Fruit fly (Drosophila melanogaster) whole organism, adult: Measurements from ENCODE around the gene AOX1.

Source experiments
- CG12768 ChIP-seq: fragments of 200-800 bp; sonication (Bioruptor generic); optimal IDR thresholded peaks from 2 replicates; lab custom pipeline; 2017; ENCODE audit warnings: missing biosample characterization, missing genetic modification characterization, mild to moderate bottlenecking, moderate library complexity, missing genetic modification reagents
- CG14711 ChIP-seq: fragments of 200-800 bp; sonication (Bioruptor generic); optimal IDR thresholded peaks from 2 replicates; lab custom pipeline; 2018; ENCODE audit warnings: missing biosample characterization, mild to moderate bottlenecking, missing genetic modification characterization, moderate library complexity
- CG1620 ChIP-seq: fragments of 200-800 bp; sonication (Bioruptor generic); optimal IDR thresholded peaks from 2 replicates; lab custom pipeline; 2016; ENCODE audit warnings: missing biosample characterization, missing genetic modification characterization
- CG33017 ChIP-seq: fragments of 200-800 bp; sonication (Bioruptor generic); optimal IDR thresholded peaks from 2 replicates; lab custom pipeline; 2018; ENCODE audit warnings: missing biosample characterization, mild to moderate bottlenecking, missing genetic modification characterization, moderate library complexity
- CG5204 ChIP-seq: fragments of 200-800 bp; sonication (Bioruptor generic); optimal IDR thresholded peaks from 2 replicates; lab custom pipeline; 2016; ENCODE audit warnings: missing biosample characterization, missing genetic modification characterization
- CG7045 ChIP-seq: fragments of 200-800 bp; sonication (Bioruptor generic); optimal IDR thresholded peaks from 2 replicates; lab custom pipeline; 2017; ENCODE audit warnings: missing biosample characterization, mild to moderate bottlenecking, missing genetic modification characterization
- CG7101 ChIP-seq: fragments of 200-800 bp; sonication (Bioruptor generic); optimal IDR thresholded peaks from 2 replicates; lab custom pipeline; 2018; ENCODE audit warnings: missing biosample characterization, mild to moderate bottlenecking, missing genetic modification characterization, moderate library complexity
- Clk ChIP-seq: fragments of 200-800 bp; sonication (Bioruptor generic); optimal IDR thresholded peaks from 2 replicates; lab custom pipeline; 2017; ENCODE audit warnings: missing biosample characterization, missing genetic modification characterization
- Crg-1 ChIP-seq: fragments of 200-800 bp; sonication (Bioruptor generic); optimal IDR thresholded peaks from 2 replicates; lab custom pipeline; 2016; ENCODE audit warnings: missing biosample characterization, missing genetic modification characterization
- Hr96 ChIP-seq: fragments of 200-800 bp; sonication (Bioruptor generic); optimal IDR thresholded peaks from 2 replicates; lab custom pipeline; 2016; ENCODE audit warnings: missing biosample characterization, missing genetic modification characterization
- Mnt ChIP-seq: fragments of 200-800 bp; sonication (Bioruptor generic); optimal IDR thresholded peaks from 2 replicates; lab custom pipeline; 2016; ENCODE audit warnings: missing biosample characterization, mild to moderate bottlenecking, missing genetic modification characterization
- bab1 ChIP-seq: fragments of 200-800 bp; sonication (Bioruptor generic); optimal IDR thresholded peaks from 3 replicates; lab custom pipeline; 2019; ENCODE audit warnings: missing biosample characterization, mild to moderate bottlenecking, missing genetic modification characterization, moderate library complexity
- cic ChIP-seq: fragments of 200-800 bp; sonication (Bioruptor generic); optimal IDR thresholded peaks from 2 replicates; lab custom pipeline; 2017; ENCODE audit warnings: missing biosample characterization, mild to moderate bottlenecking, missing genetic modification characterization, moderate library complexity
- cnc ChIP-seq, 2 experiments: fragments of >200 bp; optimal IDR thresholded peaks; 2 replicates each; lab custom pipeline; 2017
- kay ChIP-seq: fragments of 200-800 bp; sonication (Bioruptor generic); peaks from one replicate; lab custom pipeline; 2016; ENCODE audit warnings: missing biosample characterization, missing genetic modification characterization, borderline replicate concordance
- ovo ChIP-seq: fragments of 200-800 bp; sonication (Bioruptor generic); optimal IDR thresholded peaks from 2 replicates; lab custom pipeline; 2016; ENCODE audit warnings: missing biosample characterization, missing genetic modification characterization
- pad ChIP-seq: fragments of 200-800 bp; sonication (Bioruptor generic); optimal IDR thresholded peaks from 3 replicates; lab custom pipeline; 2017; ENCODE audit warnings: missing biosample characterization, missing genetic modification characterization, mild to moderate bottlenecking, moderate library complexity, missing genetic modification reagents
- tj ChIP-seq: fragments of 200-800 bp; sonication (Bioruptor generic); optimal IDR thresholded peaks from 3 replicates; lab custom pipeline; 2017; ENCODE audit warnings: missing biosample characterization, mild to moderate bottlenecking, missing genetic modification characterization, moderate library complexity
- toe ChIP-seq: fragments of 200-800 bp; sonication (Bioruptor generic); optimal IDR thresholded peaks from 2 replicates; lab custom pipeline; 2016; ENCODE audit warnings: missing biosample characterization, missing genetic modification characterization

AOX1 gene

DNA sequence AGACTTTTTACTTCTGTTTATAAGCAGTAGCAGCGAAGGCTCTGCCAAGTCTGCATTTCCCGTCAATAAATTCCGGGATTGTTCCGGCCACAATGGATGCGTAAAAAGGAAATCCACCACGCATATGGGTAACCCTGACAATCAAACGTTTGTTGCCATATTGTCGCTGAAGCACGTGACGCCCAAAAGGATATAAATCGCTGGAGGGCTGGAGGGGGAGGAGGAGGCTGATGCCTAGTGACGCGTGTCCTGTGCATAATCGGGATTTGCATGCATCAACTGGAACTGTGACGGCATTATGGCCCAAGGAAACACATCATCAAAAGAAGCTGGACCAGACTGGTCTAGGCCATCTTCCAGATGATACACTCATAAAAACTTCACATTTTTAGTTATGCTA, 23.9 kb downstream of the AOX1 start:
- TF ChIP-seq Mnt (GFP tag; lab: Kevin White, UChicago): no peak
- TF ChIP-seq CG14711: no peak

DNA sequence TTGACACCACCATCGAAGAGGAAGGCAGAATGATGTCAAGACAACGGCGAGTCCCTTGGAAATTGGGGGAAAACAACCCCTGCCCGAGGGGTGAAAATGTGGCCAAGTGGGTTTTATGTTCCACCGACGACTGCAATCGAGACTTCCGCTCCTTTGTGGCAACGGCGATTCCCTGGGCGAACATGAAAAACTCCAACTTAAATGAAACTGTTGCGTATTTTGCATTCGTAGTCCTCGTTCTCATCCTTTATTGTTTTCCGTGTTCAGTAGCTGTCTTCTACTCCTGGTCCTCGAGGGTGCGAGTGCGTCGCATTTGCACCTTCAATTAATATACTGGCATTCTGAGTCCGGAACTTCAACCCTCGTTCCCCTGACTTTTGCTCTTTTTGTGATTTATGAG, 24.8 kb downstream of the AOX1 start:
- TF ChIP-seq CG14711: no peak

DNA sequence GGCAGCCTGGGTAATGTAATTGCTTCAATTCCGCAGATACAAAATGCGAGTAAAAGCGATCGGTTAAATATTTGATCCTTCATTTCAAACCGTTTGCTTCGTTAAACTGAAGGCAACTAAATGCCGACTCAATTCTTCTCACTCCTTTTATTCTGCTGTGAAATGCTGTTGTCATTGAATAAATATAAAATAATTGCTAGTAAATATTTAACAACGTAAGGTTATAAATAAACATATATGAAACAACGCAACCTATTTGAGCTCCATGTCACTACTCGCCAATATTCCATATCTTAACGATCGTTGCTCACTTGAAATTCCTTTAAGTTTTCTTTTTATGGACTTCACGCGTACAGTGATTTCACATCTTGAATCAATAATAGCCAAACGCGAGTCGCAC, 27.3 kb downstream of the AOX1 start, which contains the start of gene CG44013:
Gene CG44013, minus strand, starts transcription at position 101 of the 400 bp plus-strand sequence.
- TF ChIP-seq Clk (no peak), pad (GFP tag; lab: Kevin White, UChicago) (no peak), ovo (GFP tag; lab: Kevin White, UChicago) (no peak), bab1 (GFP tag; lab: Kevin White, UChicago) (no peak), CG5204 (no peak), CG1620 (GFP tag; lab: Kevin White, UChicago) (no peak), cic (no peak), cnc (optimal IDR thresholded peaks at IDR 0.05; lab: Kevin White, UChicago) (no peak), kay (GFP tag; lab: Kevin White, UChicago) (no peak), CG12768 (no peak), toe (no peak), CG7101 (tag; lab: Kevin White, UChicago) (no peak)

DNA sequence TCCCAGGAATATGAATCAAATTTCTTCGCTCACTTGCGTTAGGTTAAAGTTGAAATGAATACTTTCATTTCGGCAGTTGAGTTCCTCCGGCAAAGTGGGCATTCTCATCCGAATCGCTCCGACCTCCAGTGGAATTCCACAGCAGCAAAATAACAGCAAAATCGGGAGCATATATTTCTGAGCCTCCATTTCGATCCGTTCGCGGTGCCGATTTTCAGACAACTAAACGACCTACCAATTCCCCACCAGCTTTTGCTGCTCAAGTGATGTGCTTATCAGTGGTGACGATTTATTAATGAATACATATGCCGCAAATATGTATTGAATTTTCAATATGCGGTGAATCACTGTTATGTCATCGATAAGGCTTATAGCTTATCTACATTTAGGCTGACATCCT, 28.5 kb downstream of the AOX1 start, which contains the start of gene CG44014:
Gene CG44014, minus strand, starts transcription at position 256 of the 400 bp plus-strand sequence.
- TF ChIP-seq cic: peak; percentile 49
- TF ChIP-seq CG12768: peak; percentile 4
- no peak for TF ChIP-seq pad (GFP tag; lab: Kevin White, UChicago)
- no peak for TF ChIP-seq ovo (GFP tag; lab: Kevin White, UChicago)
- TF ChIP-seq CG1620 (GFP tag; lab: Kevin White, UChicago): no peak
- peak; percentile 33 for TF ChIP-seq kay (GFP tag; lab: Kevin White, UChicago)

DNA sequence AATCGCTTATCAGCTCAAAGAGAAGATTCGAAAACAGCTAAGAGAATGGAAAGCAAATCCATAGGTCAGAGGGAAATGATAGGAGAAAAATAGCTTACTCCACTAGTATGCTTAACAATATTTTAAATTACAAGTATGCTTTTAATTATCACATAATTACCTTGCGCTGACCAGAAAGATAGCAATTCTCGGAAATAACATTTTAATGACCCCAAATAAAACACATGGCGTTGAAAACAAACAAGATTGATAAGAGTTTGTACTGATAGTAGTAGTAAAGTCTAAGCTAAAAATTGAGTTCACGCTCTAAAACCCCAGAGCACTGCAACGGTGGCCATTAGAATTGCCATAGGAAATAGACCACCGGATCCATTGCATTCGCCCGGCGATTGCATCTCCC, 29.3 kb downstream of the AOX1 start:
- TF ChIP-seq CG33017 (tag; lab: Kevin White, UChicago) (no peak), Mnt (GFP tag; lab: Kevin White, UChicago) (no peak), bab1 (GFP tag; lab: Kevin White, UChicago) (no peak), ovo (GFP tag; lab: Kevin White, UChicago) (no peak), kay (GFP tag; lab: Kevin White, UChicago) (peak; percentile 53)

DNA sequence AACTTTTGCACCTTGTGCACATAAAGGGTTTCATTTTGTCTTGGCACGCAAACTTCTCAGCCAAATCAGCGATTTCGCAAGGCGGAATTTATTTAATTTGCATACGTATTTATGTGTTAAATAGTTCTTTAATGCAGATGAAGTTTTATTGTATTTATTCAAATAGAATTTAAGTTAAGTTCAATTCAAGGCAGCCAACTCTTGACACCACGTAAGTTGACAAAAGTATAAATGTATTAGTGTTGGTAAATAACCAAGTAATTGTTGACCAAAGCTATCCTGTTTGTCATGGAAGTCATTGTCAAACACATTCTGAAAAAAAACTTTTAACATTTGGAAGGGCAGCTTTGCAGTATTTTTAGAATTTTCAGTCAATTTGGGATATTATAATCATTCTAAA, 42.8 kb downstream of the AOX1 start, which contains the start of gene maca:
Gene maca, plus strand, starts transcription at position 301 of the 400 bp plus-strand sequence.
- TF ChIP-seq ovo (GFP tag; lab: Kevin White, UChicago) (no peak), Hr96 (GFP tag; lab: Kevin White, UChicago) (no peak), tj (no peak), CG7045 (GFP tag; lab: Kevin White, UChicago) (no peak), CG1620 (GFP tag; lab: Kevin White, UChicago) (no peak), pad (GFP tag; lab: Kevin White, UChicago) (no peak), CG7101 (tag; lab: Kevin White, UChicago) (no peak), bab1 (GFP tag; lab: Kevin White, UChicago) (no peak), CG33017 (tag; lab: Kevin White, UChicago) (no peak), Mnt (GFP tag; lab: Kevin White, UChicago) (no peak), Clk (no peak)

DNA sequence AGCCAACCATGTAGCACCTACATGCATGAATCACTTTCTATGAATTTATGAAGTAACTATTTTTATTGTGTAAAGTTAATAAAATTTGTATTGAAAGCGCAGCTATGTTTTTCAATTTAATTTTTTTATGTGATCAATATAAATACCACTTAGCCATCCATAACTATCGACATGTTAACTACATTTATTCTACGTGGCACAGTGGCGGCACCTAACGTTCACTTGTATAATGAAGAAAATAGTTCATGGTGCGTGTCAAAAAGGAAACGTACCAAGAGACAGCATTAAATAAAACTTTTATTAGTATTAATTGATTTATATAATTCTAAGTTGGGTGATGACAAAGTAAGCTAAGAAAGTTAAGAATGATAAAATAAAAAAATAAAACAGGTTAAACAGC, 43.9 kb downstream of the AOX1 start:
- peak; percentile 3 for TF ChIP-seq kay (GFP tag; lab: Kevin White, UChicago)
- no peak for TF ChIP-seq Hr96 (GFP tag; lab: Kevin White, UChicago)
- TF ChIP-seq bab1 (GFP tag; lab: Kevin White, UChicago): no peak
- TF ChIP-seq toe: no peak
- TF ChIP-seq Mnt (GFP tag; lab: Kevin White, UChicago): no peak
- TF ChIP-seq CG5204: no peak
- TF ChIP-seq pad (GFP tag; lab: Kevin White, UChicago): no peak

DNA sequence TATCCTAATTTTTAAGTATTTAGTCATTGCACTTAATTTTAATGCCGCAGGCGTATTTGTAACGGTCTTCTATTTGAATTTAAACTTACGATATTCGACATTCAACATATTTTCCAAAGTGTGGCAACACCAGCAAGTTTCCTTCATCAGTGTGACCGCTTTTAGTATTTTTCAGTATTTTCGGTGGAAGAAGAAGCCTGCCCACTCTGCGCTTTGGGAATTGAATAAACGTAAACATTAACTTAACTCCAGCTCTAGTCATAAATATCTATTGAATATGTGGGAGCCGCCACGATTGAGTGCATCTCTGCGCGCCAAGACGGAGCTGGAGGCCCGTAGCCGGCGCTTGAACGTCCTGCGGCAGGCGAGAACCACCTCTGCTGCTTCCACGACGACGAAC, 51.2 kb downstream of the AOX1 start, which contains the start of gene obe:
Gene obe, plus strand, starts transcription at position 185 of the 400 bp plus-strand sequence.
- TF ChIP-seq bab1 (GFP tag; lab: Kevin White, UChicago) (peak; percentile 19), Crg-1 (GFP tag; lab: Kevin White, UChicago) (no peak)

DNA sequence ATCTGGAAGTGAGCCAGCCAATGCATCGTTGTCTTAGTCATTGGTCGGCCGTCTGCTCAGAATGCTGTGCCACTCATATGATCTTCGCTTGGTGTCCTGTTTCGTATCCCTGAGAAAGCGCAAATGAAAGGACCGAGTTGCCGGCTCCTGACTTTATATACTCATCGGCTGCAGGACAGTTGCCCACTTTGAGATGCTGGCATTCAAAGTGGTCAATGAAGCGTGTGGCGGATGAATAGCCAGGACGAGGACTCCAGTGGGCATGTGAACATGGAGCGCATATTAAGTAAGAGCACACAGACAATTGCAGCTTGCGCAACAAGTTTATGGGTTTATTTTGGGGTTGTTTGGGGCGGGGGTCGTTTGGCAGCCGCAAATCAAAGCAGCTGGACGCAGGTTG, 51.8 kb downstream of the AOX1 start, which contains the start of gene Trissin:
Gene Trissin, minus strand, starts transcription at position 101 of the 400 bp plus-strand sequence.
- no peak for TF ChIP-seq bab1 (GFP tag; lab: Kevin White, UChicago)
- no peak for TF ChIP-seq CG1620 (GFP tag; lab: Kevin White, UChicago)
- TF ChIP-seq tj: no peak
- no peak for TF ChIP-seq CG14711
- no peak for TF ChIP-seq ovo (GFP tag; lab: Kevin White, UChicago)
- no peak for TF ChIP-seq CG7045 (GFP tag; lab: Kevin White, UChicago)
- no peak for TF ChIP-seq Mnt (GFP tag; lab: Kevin White, UChicago)
- no peak for TF ChIP-seq toe
- no peak for TF ChIP-seq CG12768
- TF ChIP-seq Hr96 (GFP tag; lab: Kevin White, UChicago): no peak
- no peak for TF ChIP-seq Crg-1 (GFP tag; lab: Kevin White, UChicago)
- no peak for TF ChIP-seq Clk
- TF ChIP-seq kay (GFP tag; lab: Kevin White, UChicago): no peak
- TF ChIP-seq CG7101 (tag; lab: Kevin White, UChicago): no peak
- no peak for TF ChIP-seq cnc (optimal IDR thresholded peaks at IDR 0.05; lab: Kevin White, UChicago)
- TF ChIP-seq CG33017 (tag; lab: Kevin White, UChicago): no peak
